Worm (Caenorhabditis elegans): Measurements from ENCODE around the gene Y42A5A.1.

Gene Y42A5A.1

ce11 chrV:11075209-11076027, 12.3 kb upstream of the Y42A5A.1 start (continued):
- TF ChIP-seq elt-2 (tag; optimal IDR thresholded peaks at IDR 0.05) (no peak), irx-1 (tag; optimal IDR thresholded peaks at IDR 0.05) (no peak), dsc-1 (tag; optimal IDR thresholded peaks at IDR 0.05) (no peak), blmp-1 (tag; optimal IDR thresholded peaks at IDR 0.05) (peak; percentile 35), fkh-4 (tag; optimal IDR thresholded peaks at IDR 0.05; ENCODE audit: borderline replicate concordance) (no peak), pax-3 (tag; optimal IDR thresholded peaks at IDR 0.05) (no peak), Y116A8C.19 (tag; optimal IDR thresholded peaks at IDR 0.05; ENCODE audit: borderline replicate concordance) (no peak), snpc-4 (tag; optimal IDR thresholded peaks at IDR 0.05) (peak; percentile 13)

- TF ChIP-seq F16B12.6 (tag; optimal IDR thresholded peaks at IDR 0.05) (no peak), ztf-4 (tag; optimal IDR thresholded peaks at IDR 0.05) (peak; percentile 26), nhr-85 (tag) (peak; percentile 41)
Measured at ce11 chrV:11076028-11076402, 11.7 kb upstream of the Y42A5A.1 start.

ce11 chrV:11076403-11076802, 11.3 kb upstream of the Y42A5A.1 start:
- TF ChIP-seq lin-13 (GFP tag; optimal IDR thresholded peaks at IDR 0.05) (peak; percentile 37), nhr-77 (tag; optimal IDR thresholded peaks at IDR 0.05) (no peak), lin-15B (tag; optimal IDR thresholded peaks at IDR 0.05) (no peak), lin-14 (GFP tag; optimal IDR thresholded peaks at IDR 0.05) (peak; percentile 12), lir-3 (tag; optimal IDR thresholded peaks at IDR 0.05; ENCODE audit: poor library complexity) (no peak), nhr-71 (tag; optimal IDR thresholded peaks at IDR 0.05) (peak; percentile 49), zag-1 (tag; optimal IDR thresholded peaks at IDR 0.05) (no peak), efl-1 (optimal IDR thresholded peaks at IDR 0.05) (no peak), efl-1 (GFP tag; optimal IDR thresholded peaks at IDR 0.05 in 1 of 2) (peak in 1 of 2 experiments; percentile 76), Y116A8C.19 (tag; optimal IDR thresholded peaks at IDR 0.05; ENCODE audit: borderline replicate concordance) (no peak), jun-1 (tag; optimal IDR thresholded peaks at IDR 0.05) (no peak), C34B4.2 (tag; optimal IDR thresholded peaks at IDR 0.05) (no peak), C16A3.4 (tag; optimal IDR thresholded peaks at IDR 0.05) (no peak), elt-2 (tag; optimal IDR thresholded peaks at IDR 0.05) (no peak), unc-130 (tag; optimal IDR thresholded peaks at IDR 0.05) (no peak), zip-4 (GFP tag; optimal IDR thresholded peaks at IDR 0.05) (no peak), nhr-20 (tag; optimal IDR thresholded peaks at IDR 0.05) (peak; percentile 34), tlp-1 (tag; optimal IDR thresholded peaks at IDR 0.05) (no peak), F16B12.6 (tag; optimal IDR thresholded peaks at IDR 0.05) (no peak), xbp-1 (tag; optimal IDR thresholded peaks at IDR 0.05) (no peak), dpl-1 (GFP tag; optimal IDR thresholded peaks at IDR 0.05) (peak in 1 of 3 experiments; percentile 3), ceh-8 (GFP tag; optimal IDR thresholded peaks at IDR 0.05) (no peak), nhr-90 (tag; optimal IDR thresholded peaks at IDR 0.05; ENCODE audit: poor library complexity) (peak; percentile 27), hpl-2 (GFP tag; optimal IDR thresholded peaks at IDR 0.05) (no peak), fkh-4 (tag; optimal IDR thresholded peaks at IDR 0.05; ENCODE audit: borderline replicate concordance) (no peak), nhr-28 (tag; optimal IDR thresholded peaks at IDR 0.05) (no peak), nhr-85 (tag) (peak; percentile 44), grh-1 (GFP tag; IDR thresholded peaks at IDR 0.05) (no peak), ets-5 (GFP tag; IDR thresholded peaks at IDR 0.05) (no peak), efl-3 (GFP tag; optimal IDR thresholded peaks at IDR 0.05) (no peak), ceh-63 (GFP tag; optimal IDR thresholded peaks at IDR 0.05) (no peak), fos-1 (tag; optimal IDR thresholded peaks at IDR 0.05) (no peak), hlh-17 (GFP tag; optimal IDR thresholded peaks at IDR 0.05; ENCODE audit: borderline replicate concordance) (no peak), mef-2 (tag; optimal IDR thresholded peaks at IDR 0.05) (no peak), snu-23 (GFP tag; optimal IDR thresholded peaks at IDR 0.05) (peak; percentile 50), mdl-1 (tag; optimal IDR thresholded peaks at IDR 0.05) (no peak), rnt-1 (tag; optimal IDR thresholded peaks at IDR 0.05) (no peak), elt-3 (tag; optimal IDR thresholded peaks at IDR 0.05) (peak in 1 of 6 experiments; percentile 21), pag-3 (tag; optimal IDR thresholded peaks at IDR 0.05; ENCODE audit: borderline replicate concordance, insufficient read depth) (no peak), lin-39 (tag; optimal IDR thresholded peaks at IDR 0.05) (no peak), ces-1 (GFP tag; optimal IDR thresholded peaks at IDR 0.05) (no peak)
